Fruit fly (Drosophila melanogaster) whole organism, embryonic: ENCODE data around the gene AhcyL1.

Experiments
- BtbVII ChIP-seq: fragments of 200-800 bp; sonication (Bioruptor generic); optimal IDR thresholded peaks from 3 replicates; lab custom pipeline; 2017; ENCODE audit warnings: missing biosample characterization, mild to moderate bottlenecking, missing genetic modification characterization
- C15 ChIP-seq: fragments of 200-800 bp; sonication (Bioruptor generic); IDR thresholded peaks from 3 replicates; pipeline ENCODE4 v1.3.6; 2022; ENCODE audit warnings: missing biosample characterization, missing genetic modification characterization
- CG10979 ChIP-seq: fragments of 200-800 bp; sonication (Bioruptor generic); optimal IDR thresholded peaks from 2 replicates; lab custom pipeline; 2018; ENCODE audit warnings: missing biosample characterization, mild to moderate bottlenecking, missing genetic modification characterization, moderate library complexity
- CG11695 ChIP-seq: fragments of 200-800 bp; sonication (Bioruptor generic); IDR thresholded peaks from 3 replicates; pipeline ENCODE4 v1.3.6; 2022; ENCODE audit warnings: missing biosample characterization, missing genetic modification characterization
- CG12219 ChIP-seq: fragments of 200-800 bp; sonication (Bioruptor generic); optimal IDR thresholded peaks from 3 replicates; lab custom pipeline; 2018; ENCODE audit warnings: missing biosample characterization, mild to moderate bottlenecking, missing genetic modification characterization
- CG12744 ChIP-seq: fragments of 200-800 bp; sonication (Bioruptor generic); optimal IDR thresholded peaks from 2 replicates; lab custom pipeline; 2016; ENCODE audit warnings: missing biosample characterization, missing genetic modification characterization
- CG17186 ChIP-seq: fragments of 200-800 bp; sonication (Bioruptor generic); optimal IDR thresholded peaks from 3 replicates; lab custom pipeline; 2017; ENCODE audit warnings: missing biosample characterization, missing genetic modification reagents, missing genetic modification characterization
- CG17328 ChIP-seq: fragments of 200-800 bp; sonication (Bioruptor generic); IDR thresholded peaks from 2 replicates; pipeline ENCODE4 v1.3.6; 2022; ENCODE audit warnings: missing biosample characterization, missing genetic modification characterization
- CG3281 ChIP-seq: fragments of 200-800 bp; sonication (Bioruptor generic); optimal IDR thresholded peaks from 3 replicates; lab custom pipeline; 2017; ENCODE audit warnings: missing biosample characterization, mild to moderate bottlenecking, missing genetic modification characterization
- CG3407 ChIP-seq: fragments of 200-800 bp; sonication (Bioruptor generic); optimal IDR thresholded peaks from 2 replicates; lab custom pipeline; 2018; ENCODE audit warnings: missing biosample characterization, mild to moderate bottlenecking, missing genetic modification characterization
- CG34224 ChIP-seq: fragments of 200-800 bp; sonication (Bioruptor generic); IDR thresholded peaks from 3 replicates; pipeline ENCODE4 v1.3.6; 2022; ENCODE audit warnings: missing biosample characterization, missing genetic modification characterization; ENCODE audit not compliant: partially characterized antibody
- CG4404 ChIP-seq: fragments of 200-800 bp; sonication (Bioruptor generic); IDR thresholded peaks from 2 replicates; pipeline ENCODE4 v1.3.6; 2022; ENCODE audit warnings: missing biosample characterization, missing genetic modification characterization
- CG7357 ChIP-seq: fragments of 200-800 bp; sonication (Bioruptor generic); IDR thresholded peaks from 3 replicates; pipeline ENCODE4 v1.3.6; 2022; ENCODE audit warnings: missing biosample characterization, missing genetic modification characterization
- CG7556 ChIP-seq: fragments of 200-800 bp; sonication (Bioruptor generic); optimal IDR thresholded peaks from 2 replicates; lab custom pipeline; 2017; ENCODE audit warnings: missing biosample characterization, mild to moderate bottlenecking, missing genetic modification characterization
- CG7786 ChIP-seq: fragments of 200-800 bp; sonication (Bioruptor generic); optimal IDR thresholded peaks from 2 replicates; lab custom pipeline; 2016; ENCODE audit warnings: missing biosample characterization, missing genetic modification characterization
- CG8765 ChIP-seq: fragments of 200-800 bp; sonication (Bioruptor generic); IDR thresholded peaks from 2 replicates; pipeline ENCODE4 v1.3.6; 2022; ENCODE audit warnings: missing biosample characterization, missing genetic modification characterization
- CG9817 ChIP-seq: fragments of 200-800 bp; sonication (Bioruptor generic); optimal IDR thresholded peaks from 2 replicates; lab custom pipeline; 2018; ENCODE audit warnings: missing biosample characterization, mild to moderate bottlenecking, missing genetic modification characterization, moderate library complexity
- Dbx ChIP-seq: fragments of 200-800 bp; sonication (Bioruptor generic); IDR thresholded peaks from 3 replicates; pipeline ENCODE4 v1.3.6; 2022; ENCODE audit warnings: missing biosample characterization, missing genetic modification characterization
- Lim3 ChIP-seq: fragments of 200-800 bp; sonication (Bioruptor generic); IDR thresholded peaks from 2 replicates; pipeline ENCODE4 v1.3.6; 2022; ENCODE audit warnings: missing biosample characterization, missing genetic modification characterization
- Myb ChIP-seq: fragments of 200-800 bp; sonication (Bioruptor generic); optimal IDR thresholded peaks from 2 replicates; lab custom pipeline; 2016; ENCODE audit warnings: missing biosample characterization, missing genetic modification characterization
- Nf-YA ChIP-seq: fragments of 200-800 bp; sonication (Bioruptor generic); IDR thresholded peaks from 2 replicates; pipeline ENCODE4 v1.3.6; 2022; ENCODE audit warnings: missing biosample characterization, missing genetic modification characterization
- Opbp ChIP-seq: fragments of 200-800 bp; sonication (Bioruptor generic); IDR thresholded peaks from 3 replicates; pipeline ENCODE4 v1.3.6; 2022; ENCODE audit warnings: missing biosample characterization, missing genetic modification characterization; ENCODE audit not compliant: partially characterized antibody
- Rfx ChIP-seq: fragments of 200-800 bp; sonication (Bioruptor generic); IDR thresholded peaks from 2 replicates; pipeline ENCODE4 v1.3.6; 2022; ENCODE audit warnings: missing biosample characterization, missing genetic modification characterization
- Tbp ChIP-seq: fragments of >200 bp; optimal IDR thresholded peaks from 2 replicates; lab custom pipeline; 2018; ENCODE audit warnings: missing biosample characterization, missing genetic modification characterization
- ap ChIP-seq: fragments of 200-800 bp; sonication (Bioruptor generic); IDR thresholded peaks from 2 replicates; pipeline ENCODE4 v1.3.6; 2022; ENCODE audit warnings: missing biosample characterization, missing genetic modification characterization
- bigmax ChIP-seq: fragments of 200-800 bp; sonication (Bioruptor generic); optimal IDR thresholded peaks from 2 replicates; lab custom pipeline; 2018; ENCODE audit warnings: missing biosample characterization, mild to moderate bottlenecking, missing genetic modification characterization
- cad ChIP-seq: fragments of >200 bp; optimal IDR thresholded peaks from 2 replicates; lab custom pipeline; 2017; ENCODE audit warnings: missing biosample characterization, missing genetic modification characterization
- chif ChIP-seq, 2 experiments: fragments of 200-800 bp; sonication (Bioruptor generic); optimal IDR thresholded peaks; 3 replicates each; lab custom pipeline; 2016; ENCODE audit warnings: missing biosample characterization in 2 of 2, missing genetic modification characterization in 2 of 2
- chm ChIP-seq: fragments of 200-800 bp; sonication (Bioruptor generic); IDR thresholded peaks from 2 replicates; pipeline ENCODE4 v1.3.6; 2022; ENCODE audit warnings: missing biosample characterization, missing genetic modification characterization
- dati ChIP-seq: fragments of 200-800 bp; sonication (Bioruptor generic); IDR thresholded peaks from 2 replicates; pipeline ENCODE4 v1.3.6; 2022; ENCODE audit warnings: missing biosample characterization, missing genetic modification characterization
- dmrt99B ChIP-seq: fragments of 200-800 bp; sonication (Bioruptor generic); optimal IDR thresholded peaks from 2 replicates; lab custom pipeline; 2018; ENCODE audit warnings: missing biosample characterization, mild to moderate bottlenecking, missing genetic modification characterization, moderate library complexity
- en ChIP-seq: fragments of 200-800 bp; sonication (Bioruptor generic); optimal IDR thresholded peaks from 2 replicates; lab custom pipeline; 2016; ENCODE audit warnings: missing biosample characterization, missing genetic modification characterization
- fd96Cb ChIP-seq: fragments of 200-800 bp; sonication (Bioruptor generic); optimal IDR thresholded peaks from 2 replicates; lab custom pipeline; 2018; ENCODE audit warnings: missing biosample characterization, mild to moderate bottlenecking, missing genetic modification characterization, moderate library complexity
- fu2 ChIP-seq: fragments of 200-800 bp; sonication (Bioruptor generic); optimal IDR thresholded peaks from 2 replicates; lab custom pipeline; 2016; ENCODE audit warnings: missing biosample characterization, missing genetic modification characterization
- gce ChIP-seq: fragments of 200-800 bp; sonication (Bioruptor generic); IDR thresholded peaks from 3 replicates; pipeline ENCODE4 v1.3.6; 2022; ENCODE audit warnings: missing biosample characterization, missing genetic modification characterization
- grn ChIP-seq: fragments of 200-800 bp; sonication (Bioruptor generic); optimal IDR thresholded peaks from 3 replicates; lab custom pipeline; 2017; ENCODE audit warnings: missing biosample characterization, missing genetic modification characterization
- jing ChIP-seq: fragments of 200-800 bp; sonication (Bioruptor generic); optimal IDR thresholded peaks from 2 replicates; lab custom pipeline; 2018; ENCODE audit warnings: missing biosample characterization, mild to moderate bottlenecking, missing genetic modification characterization
- ken ChIP-seq: fragments of 200-800 bp; sonication (Bioruptor generic); IDR thresholded peaks from 3 replicates; pipeline ENCODE4 v1.3.6; 2022; ENCODE audit warnings: missing biosample characterization, missing genetic modification characterization
- knrl ChIP-seq: fragments of 200-800 bp; sonication (Bioruptor generic); IDR thresholded peaks from 3 replicates; pipeline ENCODE4 v1.3.6; 2022; ENCODE audit warnings: missing biosample characterization, missing genetic modification characterization; ENCODE audit not compliant: partially characterized antibody
- lov ChIP-seq, 2 experiments: fragments of 200-800 bp in 1 of 2; fragments of >200 bp in 1 of 2; sonication (Bioruptor generic) in 1 of 2; IDR thresholded peaks in 1 of 2; optimal IDR thresholded peaks in 1 of 2; 2 replicates in 1 of 2; 3 replicates in 1 of 2; pipeline versions ENCODE4 v1.3.6 to Lab custom; 2017 to 2022; ENCODE audit warnings: missing biosample characterization in 1 of 2, missing genetic modification characterization in 1 of 2
- nerfin-1 ChIP-seq: fragments of 200-800 bp; sonication (Bioruptor generic); optimal IDR thresholded peaks from 3 replicates; lab custom pipeline; 2019; ENCODE audit warnings: missing biosample characterization, mild to moderate bottlenecking, missing genetic modification characterization, moderate library complexity
- pita ChIP-seq: fragments of 200-800 bp; sonication (Bioruptor generic); optimal IDR thresholded peaks from 2 replicates; lab custom pipeline; 2017; ENCODE audit warnings: missing biosample characterization, mild to moderate bottlenecking, missing genetic modification characterization
- pros ChIP-seq: fragments of 200-800 bp; sonication (Bioruptor generic); optimal IDR thresholded peaks from 3 replicates; lab custom pipeline; 2019; ENCODE audit warnings: missing biosample characterization, mild to moderate bottlenecking, missing genetic modification characterization, moderate library complexity
- sc ChIP-seq, 3 experiments: fragments of >200 bp in 2 of 3; fragments of 200-800 bp in 1 of 3; sonication (Bioruptor generic) in 1 of 3; optimal IDR thresholded peaks; 2 replicates in 2 of 3; 3 replicates in 1 of 3; lab custom pipeline; 2017; ENCODE audit warnings: mild to moderate bottlenecking in 1 of 3, missing biosample characterization in 1 of 3, missing genetic modification characterization in 1 of 3, missing genetic modification reagents in 1 of 3
- slp2 ChIP-seq: fragments of 200-800 bp; sonication (Bioruptor generic); optimal IDR thresholded peaks from 2 replicates; lab custom pipeline; 2016; ENCODE audit warnings: missing biosample characterization, missing genetic modification characterization
- toy ChIP-seq: fragments of 200-800 bp; sonication (Bioruptor generic); IDR thresholded peaks from 2 replicates; pipeline ENCODE4 v1.3.6; 2022; ENCODE audit warnings: missing biosample characterization, missing genetic modification characterization
- trh ChIP-seq: fragments of 200-800 bp; sonication (Bioruptor generic); optimal IDR thresholded peaks from 2 replicates; lab custom pipeline; 2016; ENCODE audit warnings: missing biosample characterization, missing genetic modification characterization
- tx ChIP-seq: fragments of 200-800 bp; sonication (Bioruptor generic); optimal IDR thresholded peaks from 2 replicates; lab custom pipeline; 2016; ENCODE audit warnings: missing biosample characterization, missing genetic modification characterization
- usp ChIP-seq: fragments of >200 bp; optimal IDR thresholded peaks from 2 replicates; lab custom pipeline; 2017; ENCODE audit warnings: missing biosample characterization, missing genetic modification characterization
- zfh1 ChIP-seq: fragments of 200-800 bp; sonication (Bioruptor generic); IDR thresholded peaks from 3 replicates; pipeline ENCODE4 v1.3.6; 2022; ENCODE audit warnings: missing biosample characterization, missing genetic modification characterization

AhcyL1 gene

DNA sequence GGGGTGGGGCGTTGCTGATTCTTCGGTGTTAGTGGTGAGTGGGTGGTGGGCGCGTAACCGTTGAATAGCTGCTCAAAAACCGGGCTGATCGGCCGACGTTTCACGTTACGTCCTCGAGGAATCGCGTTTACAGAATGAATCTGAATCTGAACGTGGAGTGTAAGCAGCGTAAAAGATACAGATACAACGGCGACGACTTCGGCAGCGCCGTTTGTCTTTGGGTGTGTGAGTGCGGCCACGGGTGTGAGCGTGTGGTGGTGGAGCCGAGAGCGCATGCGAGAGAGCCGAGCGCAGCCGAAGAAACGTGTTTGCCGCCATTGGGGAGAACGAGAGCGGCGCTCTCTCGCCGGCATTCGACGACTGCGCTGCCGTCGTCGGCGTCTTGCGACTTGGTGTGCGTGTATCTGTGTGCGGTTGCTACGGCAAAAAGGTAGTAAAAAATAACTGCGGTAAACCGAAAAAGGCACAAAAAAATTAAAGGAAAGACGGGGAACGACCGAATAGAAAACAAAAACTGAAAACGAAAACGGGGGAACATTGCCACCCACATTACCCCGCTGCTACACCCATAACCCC is 48.9 kb upstream of the AhcyL1 start (continued):
- TF ChIP-seq CG9817 (tag; lab: Kevin White, UChicago) (no peak), CG17328 (GFP tag; lab: Robert Waterston, UW) (0 out of 2 replicates have a peak, but pooled peaks have one; percentile 16), CG34224 (GFP tag; lab: Robert Waterston, UW) (peak; percentile 48; the same call in 1 of the 3 replicates), dmrt99B (tag; lab: Kevin White, UChicago) (peak; percentile 17), gce (GFP tag; lab: Robert Waterston, UW) (0 out of 3 replicates have a peak, but pooled peaks have one; percentile 14), fd96Cb (tag; lab: Kevin White, UChicago) (no peak), Nf-YA (no peak), cad (GFP tag; lab: Kevin White, UChicago) (no peak), ken (GFP tag; lab: Robert Waterston, UW) (peak; percentile 6; the same call in 1 of the 3 replicates), C15 (no peak), grn (GFP tag; lab: Kevin White, UChicago) (peak; percentile 20), CG7556 (GFP tag; lab: Kevin White, UChicago) (no peak), fu2 (no peak), Opbp (GFP tag; lab: Robert Waterston, UW) (0 out of 3 replicates have a peak, but pooled peaks have one; percentile 35), lov (optimal IDR thresholded peaks at IDR 0.05; lab: Kevin White, UChicago) (no peak), lov (GFP tag; IDR thresholded peaks at IDR 0.05; lab: Robert Waterston, UW) (0 out of 3 replicates have a peak, but pooled peaks have one; percentile 31), dati (GFP tag; lab: Robert Waterston, UW) (no peak), usp (no peak), Lim3 (GFP tag; lab: Robert Waterston, UW) (no peak), CG3407 (GFP tag; lab: Kevin White, UChicago) (no peak), nerfin-1 (tag; lab: Kevin White, UChicago) (peak; percentile 57), CG17186 (GFP tag; lab: Kevin White, UChicago) (no peak), toy (GFP tag; lab: Robert Waterston, UW) (no peak), pros (GFP tag; lab: Kevin White, UChicago) (peak; percentile 96), Myb (GFP tag; lab: Kevin White, UChicago) (no peak), trh (GFP tag; lab: Kevin White, UChicago) (no peak), pita (GFP tag; lab: Kevin White, UChicago) (no peak), ap (GFP tag; lab: Robert Waterston, UW) (no peak), chif (GFP tag; optimal IDR thresholded peaks at IDR 0.05; lab: Kevin White, UChicago) (no peak), zfh1 (GFP tag; lab: Robert Waterston, UW) (peak; percentile 9; the same call in 1 of the 3 replicates), Dbx (GFP tag; lab: Robert Waterston, UW) (peak; percentile 73; the same call in 1 of the 3 replicates), BtbVII (peak; percentile 39), slp2 (GFP tag; lab: Kevin White, UChicago) (no peak), chm (GFP tag; lab: Robert Waterston, UW) (no peak; the same call in 1 of the 2 replicates), CG11695 (peak; percentile 58; the same call in 2 of the 3 replicates), Tbp (GFP tag; lab: Kevin White, UChicago) (no peak), CG7357 (GFP tag; lab: Robert Waterston, UW) (no peak), CG3281 (GFP tag; lab: Kevin White, UChicago) (peak; percentile 46), en (GFP tag; lab: Kevin White, UChicago) (no peak), CG7786 (GFP tag; lab: Kevin White, UChicago) (no peak), CG10979 (no peak), jing (GFP tag; lab: Kevin White, UChicago) (no peak), CG4404 (GFP tag; lab: Robert Waterston, UW) (no peak), tx (GFP tag; lab: Kevin White, UChicago) (no peak), CG12219 (GFP tag; lab: Kevin White, UChicago) (peak; percentile 5), knrl (GFP tag; lab: Robert Waterston, UW) (no peak), CG12744 (no peak), CG8765 (GFP tag; lab: Robert Waterston, UW) (0 out of 2 replicates have a peak, but pooled peaks have one; percentile 32), bigmax (GFP tag; lab: Kevin White, UChicago) (peak; percentile 43), Rfx (GFP tag; lab: Robert Waterston, UW) (peak; percentile 47; the same call in 1 of the 2 replicates), sc (optimal IDR thresholded peaks at IDR 0.05; lab: Kevin White, UChicago) (no peak), sc (GFP tag; optimal IDR thresholded peaks at IDR 0.05; lab: Kevin White, UChicago) (no peak)
